Fruit fly (Drosophila melanogaster) whole organism, embryonic: Measurements from ENCODE around the gene CG4424.

Source experiments
- CG5180 ChIP-seq: fragments of 200-800 bp; sonication (Bioruptor generic); optimal IDR thresholded peaks from 3 replicates; lab custom pipeline; 2017; ENCODE audit warnings: missing biosample characterization, missing genetic modification characterization, mild to moderate bottlenecking, moderate library complexity, missing genetic modification reagents
- CG9215 ChIP-seq: fragments of 200-800 bp; sonication (Bioruptor generic); IDR thresholded peaks from 2 replicates; pipeline ENCODE4 v1.3.6; 2022; ENCODE audit warnings: missing biosample characterization, missing genetic modification characterization
- Hand ChIP-seq: fragments of 200-800 bp; sonication (Bioruptor generic); optimal IDR thresholded peaks from 2 replicates; lab custom pipeline; 2017; ENCODE audit warnings: mild to moderate bottlenecking, missing biosample characterization, missing genetic modification reagents, missing genetic modification characterization
- dan ChIP-seq: fragments of 200-800 bp; sonication (Bioruptor generic); IDR thresholded peaks from 2 replicates; pipeline ENCODE4 v1.3.6; 2022; ENCODE audit warnings: missing biosample characterization, missing genetic modification characterization
- grn ChIP-seq: fragments of 200-800 bp; sonication (Bioruptor generic); optimal IDR thresholded peaks from 3 replicates; lab custom pipeline; 2017; ENCODE audit warnings: missing biosample characterization, missing genetic modification characterization
- row ChIP-seq: fragments of 200-800 bp; sonication (Bioruptor generic); IDR thresholded peaks from 3 replicates; pipeline ENCODE4 v1.3.6; 2022; ENCODE audit warnings: missing biosample characterization, missing genetic modification characterization
- sug ChIP-seq: fragments of 200-800 bp; optimal IDR thresholded peaks from 2 replicates; lab custom pipeline; 2019; ENCODE audit warnings: missing biosample characterization, mild to moderate bottlenecking, missing genetic modification characterization, moderate library complexity
- tap ChIP-seq: fragments of 200-800 bp; optimal IDR thresholded peaks from 3 replicates; lab custom pipeline; 2019; ENCODE audit warnings: missing biosample characterization, mild to moderate bottlenecking, missing genetic modification characterization, moderate library complexity

DNA sequence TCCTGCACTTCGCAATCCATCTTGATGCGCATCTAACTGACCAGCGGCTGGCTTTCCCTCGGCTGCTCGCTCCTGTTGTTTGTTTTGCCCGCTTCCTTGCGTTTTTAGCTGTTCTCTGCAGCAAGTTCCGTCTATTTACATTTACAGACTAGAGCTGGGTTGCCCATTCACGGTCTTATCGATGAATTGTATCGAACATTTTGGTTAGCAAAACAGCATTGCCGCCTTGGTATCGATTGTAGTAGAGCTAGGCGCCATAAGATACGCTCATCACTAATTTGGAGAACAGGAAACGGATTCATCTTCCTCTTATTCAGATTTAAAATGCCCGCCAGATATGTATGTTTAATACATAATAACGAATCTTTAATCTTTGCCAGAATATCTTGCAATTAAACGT, 8.0 kb upstream of the CG4424 start, which contains the start of gene Regnase-1:
- TF ChIP-seq CG9215 (peak; percentile 41; the same call in 1 of the 2 replicates), CG5180 (GFP tag; lab: Kevin White, UChicago) (peak; percentile 82), row (GFP tag; lab: Robert Waterston, UW) (peak; percentile 74), grn (peak; percentile 77), Hand (peak; percentile 88), sug (peak; percentile 88), dan (no peak), tap (tag; lab: Kevin White, UChicago) (peak; percentile 87)
